Worm (Caenorhabditis elegans) whole organism, early embryonic: ENCODE measurements around the gene C06C3.12.

Experiments used
- aly-1 ChIP-seq: sonication (generic microtip); optimal IDR thresholded peaks from 2 replicates; lab custom pipeline; 2016; ENCODE audit warnings: missing genetic modification characterization, missing compliant biosample characterization
- ceh-36 ChIP-seq: sonication (generic microtip); optimal IDR thresholded peaks from 2 replicates; lab custom pipeline; 2016; ENCODE audit warnings: missing genetic modification characterization, inconsistent platforms, missing compliant biosample characterization
- hmbx-1 ChIP-seq: sonication (generic microtip); optimal IDR thresholded peaks from 2 replicates; lab custom pipeline; 2016; ENCODE audit warnings: mild to moderate bottlenecking, missing genetic modification characterization, missing compliant biosample characterization
- sea-1 ChIP-seq: fragments of 200-800 bp; sonication (Bioruptor generic); conservative IDR thresholded peaks from 2 replicates; pipeline ENCODE4 v1.3.6; 2022; ENCODE audit warnings: missing genetic modification characterization, missing compliant biosample characterization

DNA sequence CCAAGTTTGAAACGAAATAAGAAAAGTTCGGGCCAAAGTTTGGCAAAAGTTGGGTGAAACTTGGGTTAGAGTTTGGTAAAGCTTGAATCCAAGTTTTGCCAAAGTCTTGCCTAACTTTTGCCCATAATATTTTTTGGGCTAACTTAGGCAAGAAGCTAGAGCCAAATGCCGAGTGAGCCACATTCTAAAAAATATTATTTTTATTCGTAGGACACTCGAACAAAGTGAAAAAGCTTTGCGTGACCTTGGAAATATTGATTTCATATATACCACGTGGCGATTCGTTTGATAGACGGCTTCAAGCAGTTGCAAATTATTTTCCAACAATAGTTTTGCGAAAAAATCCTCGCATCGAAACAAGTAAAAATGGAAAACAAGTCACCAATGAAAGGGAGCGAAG lies 28.9 kb downstream of the C06C3.12 start, which contains the start of gene Y51B9A.5:
- TF ChIP-seq aly-1 (no peak), hmbx-1 (tag; lab: Kevin White, UChicago) (no peak), sea-1 (GFP tag; lab: Robert Waterston, UW) (no peak), ceh-36 (no peak)
